Fruit fly (Drosophila melanogaster) whole organism, embryonic: ENCODE data around the gene CG3448.

Experiments used
- Adf1 ChIP-seq: fragments of 200-800 bp; sonication (Bioruptor generic); IDR thresholded peaks from 2 replicates; pipeline ENCODE4 v1.3.6; 2022; ENCODE audit warnings: missing biosample characterization, missing genetic modification characterization
- Asciz ChIP-seq: fragments of 200-800 bp; sonication (Bioruptor generic); optimal IDR thresholded peaks from 2 replicates; lab custom pipeline; 2017; ENCODE audit warnings: missing biosample characterization, mild to moderate bottlenecking, missing genetic modification characterization, missing genetic modification reagents
- Atf6 ChIP-seq: fragments of 200-800 bp; sonication (Bioruptor generic); IDR thresholded peaks from 2 replicates; pipeline ENCODE4 v1.3.6; 2022; ENCODE audit warnings: missing biosample characterization, missing genetic modification characterization
- CG10267 ChIP-seq: fragments of 200-800 bp; sonication (Bioruptor generic); optimal IDR thresholded peaks from 2 replicates; lab custom pipeline; 2018; ENCODE audit warnings: missing biosample characterization, mild to moderate bottlenecking, missing genetic modification characterization, moderate library complexity
- CG10321 ChIP-seq: fragments of 200-800 bp; sonication (Bioruptor generic); IDR thresholded peaks from 2 replicates; pipeline ENCODE4 v1.3.6; 2022; ENCODE audit warnings: missing biosample characterization, missing genetic modification characterization
- CG11398 ChIP-seq: fragments of 200-800 bp; sonication (Bioruptor generic); optimal IDR thresholded peaks from 2 replicates; lab custom pipeline; 2016; ENCODE audit warnings: missing biosample characterization, missing genetic modification characterization
- CG12219 ChIP-seq: fragments of 200-800 bp; sonication (Bioruptor generic); optimal IDR thresholded peaks from 3 replicates; lab custom pipeline; 2018; ENCODE audit warnings: missing biosample characterization, mild to moderate bottlenecking, missing genetic modification characterization
- CG12659 ChIP-seq: fragments of 200-800 bp; sonication (Bioruptor generic); optimal IDR thresholded peaks from 3 replicates; lab custom pipeline; 2017; ENCODE audit warnings: mild to moderate bottlenecking, missing biosample characterization, missing genetic modification reagents, missing genetic modification characterization
- CG12942 ChIP-seq: fragments of 200-800 bp; sonication (Bioruptor generic); optimal IDR thresholded peaks from 3 replicates; lab custom pipeline; 2016; ENCODE audit warnings: missing biosample characterization, missing genetic modification characterization
- CG15514 ChIP-seq: fragments of 200-800 bp; sonication (Bioruptor generic); optimal IDR thresholded peaks from 3 replicates; lab custom pipeline; 2017; ENCODE audit warnings: missing biosample characterization, missing genetic modification characterization, mild to moderate bottlenecking, moderate library complexity, missing genetic modification reagents
- CG15696 ChIP-seq: fragments of 200-800 bp; sonication (Bioruptor generic); optimal IDR thresholded peaks from 2 replicates; lab custom pipeline; 2019; ENCODE audit warnings: missing biosample characterization, mild to moderate bottlenecking, missing genetic modification characterization, moderate library complexity
- CG1603 ChIP-seq: fragments of 200-800 bp; sonication (Bioruptor generic); optimal IDR thresholded peaks from 2 replicates; lab custom pipeline; 2019; ENCODE audit warnings: missing biosample characterization, mild to moderate bottlenecking, missing genetic modification characterization, moderate library complexity
- CG18262 ChIP-seq: fragments of 200-800 bp; optimal IDR thresholded peaks from 3 replicates; lab custom pipeline; 2019; ENCODE audit warnings: missing biosample characterization, mild to moderate bottlenecking, missing genetic modification characterization, moderate library complexity
- CG2116 ChIP-seq: fragments of 200-800 bp; sonication (Bioruptor generic); optimal IDR thresholded peaks from 3 replicates; lab custom pipeline; 2018; ENCODE audit warnings: missing biosample characterization, mild to moderate bottlenecking, missing genetic modification characterization
- CG2678 ChIP-seq: fragments of 200-800 bp; sonication (Bioruptor generic); optimal IDR thresholded peaks from 3 replicates; lab custom pipeline; 2019; ENCODE audit warnings: missing biosample characterization, mild to moderate bottlenecking, missing genetic modification characterization, moderate library complexity
- CG4360 ChIP-seq: fragments of 200-800 bp; sonication (Bioruptor generic); IDR thresholded peaks from 2 replicates; pipeline ENCODE4 v1.3.6; 2022; ENCODE audit warnings: missing biosample characterization, missing genetic modification characterization
- CG4404 ChIP-seq: fragments of 200-800 bp; sonication (Bioruptor generic); IDR thresholded peaks from 2 replicates; pipeline ENCODE4 v1.3.6; 2022; ENCODE audit warnings: missing biosample characterization, missing genetic modification characterization
- CG4617 ChIP-seq: fragments of 200-800 bp; sonication (Bioruptor generic); optimal IDR thresholded peaks from 3 replicates; lab custom pipeline; 2016; ENCODE audit warnings: missing biosample characterization, missing genetic modification characterization, borderline replicate concordance
- CG9437 ChIP-seq: fragments of 200-800 bp; sonication (Bioruptor generic); optimal IDR thresholded peaks from 2 replicates; lab custom pipeline; 2018; ENCODE audit warnings: missing biosample characterization, mild to moderate bottlenecking, missing genetic modification characterization
- CG9609 ChIP-seq: fragments of 200-800 bp; sonication (Bioruptor generic); optimal IDR thresholded peaks from 3 replicates; lab custom pipeline; 2016; ENCODE audit warnings: missing biosample characterization, missing genetic modification characterization
- Dad ChIP-seq: fragments of 200-800 bp; sonication (Bioruptor generic); optimal IDR thresholded peaks from 3 replicates; lab custom pipeline; 2016; ENCODE audit warnings: missing biosample characterization, missing genetic modification characterization
- Dref ChIP-seq: fragments of 200-800 bp; sonication (Bioruptor generic); IDR thresholded peaks from 2 replicates; pipeline ENCODE4 v1.3.6; 2022; ENCODE audit warnings: missing biosample characterization, missing genetic modification characterization
- Elba2 ChIP-seq: fragments of 200-800 bp; sonication (Bioruptor generic); optimal IDR thresholded peaks from 3 replicates; lab custom pipeline; 2016; ENCODE audit warnings: missing biosample characterization, missing genetic modification characterization
- Hsf ChIP-seq: fragments of 200-800 bp; sonication (Bioruptor generic); optimal IDR thresholded peaks from 3 replicates; lab custom pipeline; 2016; ENCODE audit warnings: missing biosample characterization, missing genetic modification characterization
- Max ChIP-seq: fragments of 200-800 bp; sonication (Bioruptor generic); optimal IDR thresholded peaks from 2 replicates; lab custom pipeline; 2016; ENCODE audit warnings: missing biosample characterization, mild to moderate bottlenecking, missing genetic modification characterization
- Myb ChIP-seq: fragments of 200-800 bp; sonication (Bioruptor generic); optimal IDR thresholded peaks from 2 replicates; lab custom pipeline; 2016; ENCODE audit warnings: missing biosample characterization, missing genetic modification characterization
- NFAT ChIP-seq: fragments of 200-800 bp; sonication (Bioruptor generic); IDR thresholded peaks from 2 replicates; pipeline ENCODE4 v1.3.6; 2022; ENCODE audit warnings: missing biosample characterization, missing genetic modification characterization
- Nf-YA ChIP-seq: fragments of 200-800 bp; sonication (Bioruptor generic); IDR thresholded peaks from 2 replicates; pipeline ENCODE4 v1.3.6; 2022; ENCODE audit warnings: missing biosample characterization, missing genetic modification characterization
- Opbp ChIP-seq: fragments of 200-800 bp; sonication (Bioruptor generic); IDR thresholded peaks from 3 replicates; pipeline ENCODE4 v1.3.6; 2022; ENCODE audit warnings: missing biosample characterization, missing genetic modification characterization; ENCODE audit not compliant: partially characterized antibody
- Six4 ChIP-seq: fragments of 200-800 bp; sonication (Bioruptor generic); optimal IDR thresholded peaks from 2 replicates; lab custom pipeline; 2016; ENCODE audit warnings: missing biosample characterization, missing genetic modification characterization
- Sox102F ChIP-seq: fragments of 200-800 bp; sonication (Bioruptor generic); optimal IDR thresholded peaks from 2 replicates; lab custom pipeline; 2018; ENCODE audit warnings: missing biosample characterization, mild to moderate bottlenecking, missing genetic modification characterization, moderate library complexity
- Usf ChIP-seq: fragments of 200-800 bp; sonication (Bioruptor generic); optimal IDR thresholded peaks from 2 replicates; lab custom pipeline; 2017; ENCODE audit warnings: missing genotype, missing biosample characterization, missing genetic modification characterization
- Xrp1 ChIP-seq: fragments of 200-800 bp; sonication (Bioruptor generic); IDR thresholded peaks from 2 replicates; pipeline ENCODE4 v1.3.6; 2022; ENCODE audit warnings: missing biosample characterization, missing genetic modification characterization
- YL-1 ChIP-seq: fragments of 200-800 bp; sonication (Bioruptor generic); optimal IDR thresholded peaks from 3 replicates; lab custom pipeline; 2017; ENCODE audit warnings: missing biosample characterization, mild to moderate bottlenecking, missing genetic modification characterization
- amos ChIP-seq: fragments of 200-800 bp; sonication (Bioruptor generic); IDR thresholded peaks from 2 replicates; pipeline ENCODE4 v1.3.6; 2022; ENCODE audit warnings: missing biosample characterization, missing genetic modification characterization; ENCODE audit not compliant: partially characterized antibody
- ash1 ChIP-seq: fragments of 200-800 bp; sonication (Bioruptor generic); optimal IDR thresholded peaks from 2 replicates; lab custom pipeline; 2018; ENCODE audit warnings: missing biosample characterization, mild to moderate bottlenecking, missing genetic modification characterization
- cato ChIP-seq: fragments of 200-800 bp; sonication (Bioruptor generic); optimal IDR thresholded peaks from 2 replicates; lab custom pipeline; 2016; ENCODE audit warnings: missing biosample characterization, missing genetic modification characterization, borderline replicate concordance
- chif ChIP-seq, 2 experiments: fragments of 200-800 bp; sonication (Bioruptor generic); optimal IDR thresholded peaks; 3 replicates each; lab custom pipeline; 2016; ENCODE audit warnings: missing biosample characterization in 2 of 2, missing genetic modification characterization in 2 of 2
- crp ChIP-seq, 2 experiments: fragments of 200-800 bp; sonication (Bioruptor generic); optimal IDR thresholded peaks; 2 replicates in 1 of 2; 3 replicates in 1 of 2; lab custom pipeline; 2017; ENCODE audit warnings: missing biosample characterization in 2 of 2, missing genetic modification characterization in 2 of 2, mild to moderate bottlenecking in 1 of 2, moderate library complexity in 1 of 2
- dm ChIP-seq: fragments of 200-800 bp; sonication (Bioruptor generic); optimal IDR thresholded peaks from 3 replicates; lab custom pipeline; 2016; ENCODE audit warnings: missing biosample characterization, missing genetic modification characterization
- ftz-f1 ChIP-seq: fragments of 200-800 bp; sonication (Bioruptor generic); optimal IDR thresholded peaks from 2 replicates; lab custom pipeline; 2016; ENCODE audit warnings: missing biosample characterization, missing genetic modification characterization
- gcm ChIP-seq: fragments of 200-800 bp; sonication (Bioruptor generic); optimal IDR thresholded peaks from 2 replicates; lab custom pipeline; 2019; ENCODE audit warnings: missing biosample characterization, mild to moderate bottlenecking, missing genetic modification characterization, moderate library complexity
- grn ChIP-seq: fragments of 200-800 bp; sonication (Bioruptor generic); optimal IDR thresholded peaks from 3 replicates; lab custom pipeline; 2017; ENCODE audit warnings: missing biosample characterization, missing genetic modification characterization
- gsb-n ChIP-seq: fragments of 200-800 bp; sonication (Bioruptor generic); optimal IDR thresholded peaks from 3 replicates; lab custom pipeline; 2018; ENCODE audit warnings: missing biosample characterization, mild to moderate bottlenecking, missing genetic modification characterization
- ham ChIP-seq: fragments of 200-800 bp; sonication (Bioruptor generic); IDR thresholded peaks from 2 replicates; pipeline ENCODE4 v1.3.6; 2022; ENCODE audit warnings: missing biosample characterization, missing genetic modification characterization
- her ChIP-seq: fragments of 200-800 bp; sonication (Bioruptor generic); optimal IDR thresholded peaks from 2 replicates; lab custom pipeline; 2016; ENCODE audit warnings: missing biosample characterization, missing genetic modification characterization
- knrl ChIP-seq: fragments of 200-800 bp; sonication (Bioruptor generic); IDR thresholded peaks from 3 replicates; pipeline ENCODE4 v1.3.6; 2022; ENCODE audit warnings: missing biosample characterization, missing genetic modification characterization; ENCODE audit not compliant: partially characterized antibody
- phol ChIP-seq: fragments of 200-800 bp; sonication (Bioruptor generic); optimal IDR thresholded peaks from 3 replicates; lab custom pipeline; 2018; ENCODE audit warnings: missing biosample characterization, mild to moderate bottlenecking, missing genetic modification characterization, moderate library complexity
- stwl ChIP-seq: fragments of 200-800 bp; sonication (Bioruptor generic); optimal IDR thresholded peaks from 3 replicates; lab custom pipeline; 2018; ENCODE audit warnings: missing biosample characterization, mild to moderate bottlenecking, missing genetic modification characterization, moderate library complexity

CG3448 gene

dm6 chr3L:9402157-9402890 lies 49.0 kb downstream of the CG3448 start, which contains the start of gene eIF4E1 (continued):
- TF ChIP-seq Hsf (peak; percentile 13), Usf (no peak), CG12219 (no peak), Opbp (GFP tag; lab: Robert Waterston, UW) (peak; percentile 81), phol (tag; lab: Kevin White, UChicago) (peak; percentile 62), YL-1 (peak; percentile 61), CG15514 (GFP tag; lab: Kevin White, UChicago) (peak; percentile 68), CG4617 (GFP tag; lab: Kevin White, UChicago) (peak; percentile 88), gsb-n (tag; lab: Kevin White, UChicago) (no peak), grn (GFP tag; lab: Kevin White, UChicago) (peak; percentile 7), Adf1 (GFP tag; lab: Robert Waterston, UW) (0 out of 2 replicates have a peak, but pooled peaks have one; percentile 28), Sox102F (no peak), ash1 (GFP tag; lab: Kevin White, UChicago) (no peak), CG9437 (GFP tag; lab: Kevin White, UChicago) (peak; percentile 96), ftz-f1 (peak; percentile 40), Myb (peak; percentile 100), CG18262 (tag; lab: Kevin White, UChicago) (peak; percentile 0), amos (GFP tag; lab: Robert Waterston, UW) (peak; percentile 86), CG15696 (tag; lab: Kevin White, UChicago) (peak; percentile 8), crp (GFP tag; optimal IDR thresholded peaks at IDR 0.05; lab: Kevin White, UChicago) (peak in 1 of 2 experiments; percentile 5), NFAT (peak; percentile 54; the same call in 1 of the 2 replicates), chif (GFP tag; optimal IDR thresholded peaks at IDR 0.05; lab: Kevin White, UChicago) (peak in 1 of 2 experiments; percentile 4), Dad (GFP tag; lab: Kevin White, UChicago) (peak; percentile 35), CG10321 (no peak), Max (GFP tag; lab: Kevin White, UChicago) (peak; percentile 60), Dref (GFP tag; lab: Robert Waterston, UW) (peak; percentile 92), cato (GFP tag; lab: Kevin White, UChicago) (no peak), CG9609 (GFP tag; lab: Kevin White, UChicago) (no peak), CG11398 (GFP tag; lab: Kevin White, UChicago) (no peak), CG10267 (peak; percentile 65), knrl (GFP tag; lab: Robert Waterston, UW) (peak; percentile 86), Atf6 (GFP tag; lab: Robert Waterston, UW) (no peak), CG12942 (no peak), stwl (tag; lab: Kevin White, UChicago) (peak; percentile 93), CG4360 (GFP tag; lab: Robert Waterston, UW) (peak; percentile 52; the same call in 1 of the 2 replicates), dm (GFP tag; lab: Kevin White, UChicago) (peak; percentile 61), CG1603 (tag; lab: Kevin White, UChicago) (peak; percentile 80), CG12659 (GFP tag; lab: Kevin White, UChicago) (peak; percentile 77), Nf-YA (GFP tag; lab: Robert Waterston, UW) (0 out of 2 replicates have a peak, but pooled peaks have one; percentile 5), her (GFP tag; lab: Kevin White, UChicago) (peak; percentile 5), CG2116 (GFP tag; lab: Kevin White, UChicago) (peak; percentile 98), Asciz (GFP tag; lab: Kevin White, UChicago) (no peak), Six4 (GFP tag; lab: Kevin White, UChicago) (no peak), gcm (GFP tag; lab: Kevin White, UChicago) (no peak), CG4404 (GFP tag; lab: Robert Waterston, UW) (no peak), ham (no peak), Xrp1 (GFP tag; lab: Robert Waterston, UW) (no peak), Elba2 (GFP tag; lab: Kevin White, UChicago) (peak; percentile 75), CG2678 (tag; lab: Kevin White, UChicago) (no peak)
